Fruit fly (Drosophila melanogaster) whole organism: ENCODE results near the gene svp.

ENCODE experiments used
- CG8478 ChIP-seq: fragments of >200 bp; optimal IDR thresholded peaks from 2 replicates; lab custom pipeline; 2018; ENCODE audit warnings: inconsistent platforms
- pan ChIP-seq: fragments of >200 bp; optimal IDR thresholded peaks from 2 replicates; lab custom pipeline; 2017
- psq ChIP-seq: fragments of >200 bp; optimal IDR thresholded peaks from 2 replicates; lab custom pipeline; 2017
- usp ChIP-seq: fragments of >200 bp; optimal IDR thresholded peaks from 2 replicates; lab custom pipeline; 2017; ENCODE audit warnings: missing biosample characterization, missing genetic modification characterization, mixed read lengths

- no peak for TF ChIP-seq CG8478 (lab: Kevin White, UChicago)
- no peak for TF ChIP-seq usp (GFP tag; lab: Kevin White, UChicago)
- no peak for TF ChIP-seq pan
- no peak for TF ChIP-seq psq (lab: Kevin White, UChicago)
These were observed 11.4 kb downstream of the svp start for dm6 chr3R:12269889-12270403.
